Fruit fly (Drosophila melanogaster) whole organism: ENCODE data around the gene CG7164.

ENCODE experiments used
- CG8478 ChIP-seq: fragments of >200 bp; optimal IDR thresholded peaks from 2 replicates; lab custom pipeline; 2018; ENCODE audit warnings: inconsistent platforms
- Dll ChIP-seq: fragments of >200 bp; optimal IDR thresholded peaks from 2 replicates; lab custom pipeline; 2017
- EcR ChIP-seq, 2 experiments: fragments of >200 bp; optimal IDR thresholded peaks; 2 replicates each; lab custom pipeline; 2017; ENCODE audit warnings: missing biosample characterization in 2 of 2, missing genetic modification characterization in 2 of 2, missing genetic modification reagents in 2 of 2
- pan ChIP-seq: fragments of >200 bp; optimal IDR thresholded peaks from 2 replicates; lab custom pipeline; 2017
- psq ChIP-seq: fragments of >200 bp; optimal IDR thresholded peaks from 2 replicates; lab custom pipeline; 2017
- usp ChIP-seq: fragments of >200 bp; optimal IDR thresholded peaks from 2 replicates; lab custom pipeline; 2017; ENCODE audit warnings: missing biosample characterization, missing genetic modification characterization, mixed read lengths

The CG7164 gene

DNA sequence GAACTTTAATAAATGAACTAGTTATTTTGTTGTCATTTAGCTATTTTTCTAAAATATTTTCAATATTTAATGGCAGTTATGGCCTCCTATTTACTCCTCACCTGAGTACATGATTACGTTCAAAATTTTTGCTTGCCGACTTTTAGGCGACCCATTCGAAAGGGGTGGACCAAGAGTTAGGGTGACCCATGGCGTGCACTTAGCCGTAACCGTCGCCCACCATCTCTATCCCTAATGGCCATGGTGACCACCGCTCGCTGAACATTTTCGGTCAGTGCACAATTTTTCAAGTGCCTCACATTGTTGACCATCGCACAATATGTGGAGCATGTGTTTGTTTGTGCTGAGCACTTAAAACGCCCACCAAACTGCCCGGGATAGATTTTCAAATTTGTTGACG is 9.4 kb upstream of the CG7164 start:
- no peak for TF ChIP-seq pan (lab: Kevin White, UChicago)
- TF ChIP-seq usp = no peak
- TF ChIP-seq CG8478 = no peak
- no peak for TF ChIP-seq EcR (GFP tag; optimal IDR thresholded peaks at IDR 0.05; lab: Kevin White, UChicago)
- no peak for TF ChIP-seq Dll (lab: Kevin White, UChicago)
- TF ChIP-seq psq (lab: Kevin White, UChicago) = no peak

- TF ChIP-seq usp (no peak), Dll (lab: Kevin White, UChicago) (no peak), CG8478 (no peak), pan (lab: Kevin White, UChicago) (no peak), psq (lab: Kevin White, UChicago) (no peak), EcR (GFP tag; optimal IDR thresholded peaks at IDR 0.05; lab: Kevin White, UChicago) (no peak)
Observed at dm6 chr2L:7775260-7775659, 6.0 kb upstream of the CG7164 start.

dm6 chr2L:7777979-7778692 is 3.1 kb upstream of the CG7164 start, which contains the start of gene CG7179:
Gene CG7179, minus strand, starts transcription at chr2L:7778029.
- TF ChIP-seq CG8478 (no peak), psq (lab: Kevin White, UChicago) (no peak), EcR (GFP tag; optimal IDR thresholded peaks at IDR 0.05; lab: Kevin White, UChicago) (no peak), pan (lab: Kevin White, UChicago) (no peak), usp (no peak), Dll (lab: Kevin White, UChicago) (no peak)

DNA sequence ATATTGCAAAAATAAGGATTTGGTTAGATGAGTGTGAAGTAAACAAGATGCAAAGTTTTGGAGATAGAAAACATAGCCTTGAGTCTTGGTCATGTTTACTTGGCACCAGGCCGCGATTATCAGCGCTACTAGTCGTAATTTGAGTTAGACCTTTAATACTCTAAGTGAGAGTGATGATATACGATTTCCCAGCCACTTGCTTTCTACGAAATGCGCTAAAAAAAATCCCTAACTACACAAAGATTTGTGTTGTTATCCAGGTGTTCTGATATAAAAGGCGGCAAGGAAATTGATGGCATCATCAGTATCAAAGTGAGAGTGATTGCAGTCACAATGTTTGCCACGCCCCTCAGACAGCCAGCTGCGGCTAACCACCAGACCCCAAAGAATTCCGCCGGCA is 1.5 kb upstream of the CG7164 start, which contains the start of gene Uro:
TSS of gene Uro (plus strand) at position 301 of the 400 bp plus-strand sequence.
- TF ChIP-seq psq (lab: Kevin White, UChicago) (no peak), usp (no peak), Dll (lab: Kevin White, UChicago) (no peak), pan (lab: Kevin White, UChicago) (no peak)

DNA sequence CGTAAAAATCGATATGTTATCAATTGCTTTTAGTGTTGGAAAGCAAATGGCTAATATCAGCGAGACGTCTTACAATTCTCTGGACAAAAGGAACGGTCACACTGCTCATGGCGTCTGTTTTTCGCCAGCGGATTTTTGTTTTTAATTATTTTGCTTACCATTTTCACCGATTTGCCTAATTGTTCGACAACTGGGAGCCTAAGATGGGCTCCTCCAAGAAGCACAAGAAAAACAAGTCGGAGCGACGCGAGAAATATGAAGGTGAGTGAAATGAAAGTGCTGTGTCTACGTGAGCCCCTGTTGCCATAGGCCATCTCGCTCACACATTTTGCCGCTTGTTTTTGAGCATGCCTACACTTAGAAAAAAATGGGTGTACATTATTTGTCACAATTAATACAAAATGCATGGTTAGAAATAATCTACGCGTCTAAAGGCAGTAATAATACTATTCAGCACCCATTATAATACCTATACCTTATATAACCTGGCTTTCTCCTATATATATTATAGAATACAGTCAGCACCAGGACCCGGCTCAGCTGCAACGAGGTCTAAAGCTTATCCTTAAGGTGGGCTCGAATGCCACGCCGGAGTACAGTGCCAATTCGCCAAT is 1.6 kb downstream of the CG7164 start, which contains the start of gene Brd7-9:
TSS of gene Brd7-9 (plus strand) at position 78 of the 614 bp plus-strand sequence.
- no peak for TF ChIP-seq pan (lab: Kevin White, UChicago)
- TF ChIP-seq CG8478 = no peak
- TF ChIP-seq EcR (GFP tag; optimal IDR thresholded peaks at IDR 0.05; lab: Kevin White, UChicago) = no peak
- TF ChIP-seq Dll (lab: Kevin White, UChicago) = no peak
- no peak for TF ChIP-seq usp
- TF ChIP-seq psq (lab: Kevin White, UChicago) = no peak

dm6 chr2L:7788952-7789466 is 7.7 kb downstream of the CG7164 start:
- TF ChIP-seq usp = no peak
- no peak for TF ChIP-seq pan (lab: Kevin White, UChicago)
- no peak for TF ChIP-seq EcR (GFP tag; optimal IDR thresholded peaks at IDR 0.05; lab: Kevin White, UChicago)
- no peak for TF ChIP-seq CG8478
- no peak for TF ChIP-seq Dll (lab: Kevin White, UChicago)
- no peak for TF ChIP-seq psq (lab: Kevin White, UChicago)

- TF ChIP-seq psq (lab: Kevin White, UChicago) = no peak
- no peak for TF ChIP-seq pan (lab: Kevin White, UChicago)
- no peak for TF ChIP-seq EcR (GFP tag; optimal IDR thresholded peaks at IDR 0.05; lab: Kevin White, UChicago)
- no peak for TF ChIP-seq usp
- no peak for TF ChIP-seq CG8478
- no peak for TF ChIP-seq Dll (lab: Kevin White, UChicago)
Observed at dm6 chr2L:7790081-7790447, 8.8 kb downstream of the CG7164 start.

- TF ChIP-seq usp (no peak), EcR (GFP tag; optimal IDR thresholded peaks at IDR 0.05; lab: Kevin White, UChicago) (no peak), psq (lab: Kevin White, UChicago) (no peak), CG8478 (no peak), Dll (lab: Kevin White, UChicago) (no peak), pan (lab: Kevin White, UChicago) (no peak)
Observed at dm6 chr2L:7790448-7791355, 9.4 kb downstream of the CG7164 start, which contains the start of gene CG7149. Gene CG7149, minus strand, starts transcription at chr2L:7790557.

dm6 chr2L:7791356-7791738 is 10.1 kb downstream of the CG7164 start:
- TF ChIP-seq Dll (lab: Kevin White, UChicago) (no peak), CG8478 (no peak), psq (lab: Kevin White, UChicago) (no peak), pan (lab: Kevin White, UChicago) (no peak), usp (no peak), EcR (GFP tag; optimal IDR thresholded peaks at IDR 0.05; lab: Kevin White, UChicago) (no peak)

dm6 chr2L:7794689-7795475 is 13.6 kb downstream of the CG7164 start:
- TF ChIP-seq pan (lab: Kevin White, UChicago) (no peak), usp (no peak), psq (lab: Kevin White, UChicago) (no peak), EcR (GFP tag; optimal IDR thresholded peaks at IDR 0.05; lab: Kevin White, UChicago) (no peak), Dll (lab: Kevin White, UChicago) (no peak), CG8478 (no peak)
